Worm (Caenorhabditis elegans): ENCODE data around the gene col-139.

Gene col-139

ce11 chrV:4637153-4637552 lies 16.6 kb downstream of the col-139 start (continued):
- no peak for TF ChIP-seq hlh-6 (tag; optimal IDR thresholded peaks at IDR 0.05)

- TF ChIP-seq elt-2 (tag; optimal IDR thresholded peaks at IDR 0.05) (peak; percentile 28), zip-5 (tag; optimal IDR thresholded peaks at IDR 0.05) (no peak), ceh-22 (tag; optimal IDR thresholded peaks at IDR 0.05) (no peak), dmd-4 (tag; optimal IDR thresholded peaks at IDR 0.05; ENCODE audit: borderline replicate concordance) (no peak), fax-1 (tag; optimal IDR thresholded peaks at IDR 0.05) (no peak), ama-1 (optimal IDR thresholded peaks at IDR 0.05) (no peak)
Measured at ce11 chrV:4630267-4630666, 23.5 kb downstream of the col-139 start.

- TF ChIP-seq rnt-1 (tag; optimal IDR thresholded peaks at IDR 0.05) (peak; percentile 56), K09A11.1 (tag; optimal IDR thresholded peaks at IDR 0.05; ENCODE audit: insufficient read depth) (no peak)
Measured at ce11 chrV:4628517-4628930, 25.2 kb downstream of the col-139 start, which contains the start of gene pmt-2. pmt-2 (plus strand) TSS chrV:4628580.

ce11 chrV:4626344-4626743 lies 27.4 kb downstream of the col-139 start:
- TF ChIP-seq ceh-24 (tag; optimal IDR thresholded peaks at IDR 0.05) = no peak
- no peak for TF ChIP-seq elt-4 (tag; optimal IDR thresholded peaks at IDR 0.05)

ce11 chrV:4624717-4625116 lies 29.1 kb downstream of the col-139 start:
- TF ChIP-seq nfya-1 (tag; optimal IDR thresholded peaks at IDR 0.05) (peak; percentile 90), K09A11.1 (tag; optimal IDR thresholded peaks at IDR 0.05; ENCODE audit: insufficient read depth) (no peak)

ce11 chrV:4623535-4623934 lies 30.2 kb downstream of the col-139 start:
- TF ChIP-seq nfya-1 (tag; optimal IDR thresholded peaks at IDR 0.05) = peak; percentile 97
- no peak for TF ChIP-seq pat-9 (tag; optimal IDR thresholded peaks at IDR 0.05)

ce11 chrV:4617260-4617659 lies 36.5 kb downstream of the col-139 start, which contains the start of gene sumv-2:
sumv-2 (plus strand) TSS chrV:4617560.
- TF ChIP-seq C38D4.7 (GFP tag; optimal IDR thresholded peaks at IDR 0.05) (no peak), ceh-18 (tag; optimal IDR thresholded peaks at IDR 0.05) (no peak), K09A11.1 (tag; optimal IDR thresholded peaks at IDR 0.05; ENCODE audit: insufficient read depth) (no peak), rnt-1 (tag; optimal IDR thresholded peaks at IDR 0.05) (no peak), tbx-2 (tag; optimal IDR thresholded peaks at IDR 0.05) (peak; percentile 28), dve-1 (tag; optimal IDR thresholded peaks at IDR 0.05) (no peak)

ce11 chrV:4615802-4616201 lies 38.0 kb downstream of the col-139 start, which contains the start of the genes Y61A9LA.10 and F54D11.4:
Y61A9LA.10 (minus strand) TSS chrV:4615817.
F54D11.4 (plus strand) TSS chrV:4616151.
- TF ChIP-seq fkh-6 (tag; optimal IDR thresholded peaks at IDR 0.05) (no peak), ahr-1 (tag; optimal IDR thresholded peaks at IDR 0.05) (no peak), ceh-30 (tag; optimal IDR thresholded peaks at IDR 0.05) (no peak), ceh-6 (GFP tag; optimal IDR thresholded peaks at IDR 0.05) (no peak), Y22D7AL.16 (tag; optimal IDR thresholded peaks at IDR 0.05) (no peak), elt-4 (tag; optimal IDR thresholded peaks at IDR 0.05) (no peak), nhr-232 (tag; optimal IDR thresholded peaks at IDR 0.05) (no peak), ztf-16 (tag; optimal IDR thresholded peaks at IDR 0.05) (no peak), madf-2 (tag; optimal IDR thresholded peaks at IDR 0.05) (no peak), elt-2 (tag; optimal IDR thresholded peaks at IDR 0.05) (peak; percentile 33), pros-1 (tag; optimal IDR thresholded peaks at IDR 0.05) (no peak), ceh-48 (tag; optimal IDR thresholded peaks at IDR 0.05) (peak; percentile 25), unc-55 (GFP tag; optimal IDR thresholded peaks at IDR 0.05) (no peak), tbx-2 (tag; optimal IDR thresholded peaks at IDR 0.05) (no peak), mec-3 (tag; optimal IDR thresholded peaks at IDR 0.05; ENCODE audit: borderline replicate concordance) (no peak), lim-6 (tag; optimal IDR thresholded peaks at IDR 0.05) (no peak), pha-4 (tag; optimal IDR thresholded peaks at IDR 0.05) (no peak), fax-1 (tag; optimal IDR thresholded peaks at IDR 0.05) (no peak), hlh-30 (tag; optimal IDR thresholded peaks at IDR 0.05; ENCODE audit: insufficient read depth) (no peak), ceh-2 (tag; optimal IDR thresholded peaks at IDR 0.05) (no peak), K02D7.2 (tag; optimal IDR thresholded peaks at IDR 0.05) (no peak), fkh-10 (GFP tag; optimal IDR thresholded peaks at IDR 0.05) (no peak), ets-4 (tag; optimal IDR thresholded peaks at IDR 0.05) (no peak), unc-86 (tag; optimal IDR thresholded peaks at IDR 0.05) (peak; percentile 42), F13H6.1 (tag; optimal IDR thresholded peaks at IDR 0.05) (no peak), syd-9 (tag; optimal IDR thresholded peaks at IDR 0.05) (no peak)

Measured in whole organism, late embryonic.